Fruit fly (Drosophila melanogaster) whole organism, pupa: ENCODE measurements around the gene Esyt2.

Experiments
- CG10348 ChIP-seq: fragments of 200-800 bp; sonication (Bioruptor generic); IDR thresholded peaks from 2 replicates; pipeline ENCODE4 v1.3.6; 2022; ENCODE audit warnings: missing biosample characterization, missing genetic modification characterization
- CG12605 ChIP-seq: fragments of 200-800 bp; sonication (Bioruptor generic); IDR thresholded peaks from 2 replicates; pipeline ENCODE4 v1.3.6; 2022; ENCODE audit warnings: missing biosample characterization, missing genetic modification characterization
- CG13204 ChIP-seq: fragments of 200-800 bp; sonication (Bioruptor generic); optimal IDR thresholded peaks from 2 replicates; lab custom pipeline; 2018; ENCODE audit warnings: missing biosample characterization, mild to moderate bottlenecking, missing genetic modification characterization, moderate library complexity
- CG14655 ChIP-seq: fragments of 200-800 bp; sonication (Bioruptor generic); optimal IDR thresholded peaks from 3 replicates; lab custom pipeline; 2017; ENCODE audit warnings: mild to moderate bottlenecking, missing biosample characterization, missing genetic modification reagents, missing genetic modification characterization
- CG15710 ChIP-seq: fragments of 200-800 bp; sonication (Bioruptor generic); optimal IDR thresholded peaks from 2 replicates; lab custom pipeline; 2018; ENCODE audit warnings: missing biosample characterization, mild to moderate bottlenecking, missing genetic modification characterization, moderate library complexity
- CG17806 ChIP-seq: fragments of 200-800 bp; sonication (Bioruptor generic); optimal IDR thresholded peaks from 2 replicates; lab custom pipeline; 2018; ENCODE audit warnings: missing biosample characterization, mild to moderate bottlenecking, missing genetic modification characterization, moderate library complexity
- CG32121 ChIP-seq: fragments of 200-800 bp; sonication (Bioruptor generic); IDR thresholded peaks from 2 replicates; pipeline ENCODE4 v1.3.6; 2022; ENCODE audit warnings: missing biosample characterization, missing genetic modification characterization
- CG34367 ChIP-seq: fragments of 200-800 bp; sonication (Bioruptor generic); optimal IDR thresholded peaks from 2 replicates; lab custom pipeline; 2018; ENCODE audit warnings: missing biosample characterization, mild to moderate bottlenecking, missing genetic modification characterization
- CG4496 ChIP-seq: fragments of 200-800 bp; sonication (Bioruptor generic); IDR thresholded peaks from 3 replicates; pipeline ENCODE4 v1.3.6; 2022; ENCODE audit warnings: missing biosample characterization, missing genetic modification characterization
- CG8159 ChIP-seq: fragments of 200-800 bp; sonication (Bioruptor generic); optimal IDR thresholded peaks from 3 replicates; lab custom pipeline; 2018; ENCODE audit warnings: missing biosample characterization, mild to moderate bottlenecking, missing genetic modification characterization, moderate library complexity
- CG8301 ChIP-seq: fragments of 200-800 bp; sonication (Bioruptor generic); optimal IDR thresholded peaks from 2 replicates; lab custom pipeline; 2018; ENCODE audit warnings: missing biosample characterization, mild to moderate bottlenecking, missing genetic modification characterization
- CG9948 ChIP-seq: fragments of 200-800 bp; sonication (Bioruptor generic); optimal IDR thresholded peaks from 2 replicates; lab custom pipeline; 2018; ENCODE audit warnings: missing biosample characterization, mild to moderate bottlenecking, missing genetic modification characterization, moderate library complexity
- D1 ChIP-seq: fragments of 200-800 bp; sonication (Bioruptor generic); optimal IDR thresholded peaks from 2 replicates; lab custom pipeline; 2018; ENCODE audit warnings: missing biosample characterization, mild to moderate bottlenecking, missing genetic modification characterization, moderate library complexity
- EcR ChIP-seq: fragments of 200-800 bp; sonication (Bioruptor generic); optimal IDR thresholded peaks from 3 replicates; lab custom pipeline; 2019; ENCODE audit warnings: missing biosample characterization, missing genetic modification characterization, mild to moderate bottlenecking, moderate library complexity, missing genetic modification reagents
- Ets98B ChIP-seq: fragments of 200-800 bp; sonication (Bioruptor generic); IDR thresholded peaks from 2 replicates; pipeline ENCODE4 v1.3.6; 2022; ENCODE audit warnings: missing biosample characterization, missing genetic modification characterization
- Pif1A ChIP-seq: fragments of 200-800 bp; sonication (Bioruptor generic); optimal IDR thresholded peaks from 3 replicates; lab custom pipeline; 2016; ENCODE audit warnings: missing biosample characterization, missing genetic modification characterization
- Pif1B ChIP-seq: fragments of 200-800 bp; sonication (Bioruptor generic); optimal IDR thresholded peaks from 3 replicates; lab custom pipeline; 2016; ENCODE audit warnings: missing biosample characterization, missing genetic modification characterization
- Snoo ChIP-seq: fragments of 200-800 bp; sonication (Bioruptor generic); optimal IDR thresholded peaks from 3 replicates; lab custom pipeline; 2017; ENCODE audit warnings: missing biosample characterization, mild to moderate bottlenecking, missing genetic modification characterization, inconsistent platforms
- fd96Ca ChIP-seq: fragments of 200-800 bp; sonication (Bioruptor generic); IDR thresholded peaks from 3 replicates; pipeline ENCODE4 v1.3.6; 2022; ENCODE audit warnings: missing biosample characterization, missing genetic modification characterization
- gl ChIP-seq: fragments of 200-800 bp; sonication (Bioruptor generic); optimal IDR thresholded peaks from 2 replicates; lab custom pipeline; 2018; ENCODE audit warnings: missing biosample characterization, mild to moderate bottlenecking, missing genetic modification characterization
- rn ChIP-seq: fragments of 200-800 bp; sonication (Bioruptor generic); IDR thresholded peaks from 2 replicates; pipeline ENCODE4 v1.3.6; 2022; ENCODE audit warnings: missing biosample characterization, missing genetic modification characterization

Gene Esyt2

dm6 chr3R:24523578-24523977 lies 20.9 kb upstream of the Esyt2 start, which contains the start of gene CG13622:
CG13622 (minus strand) TSS chr3R:24523678.
- TF ChIP-seq CG8159 (tag; lab: Kevin White, UChicago) (no peak), CG34367 (no peak), CG14655 (no peak), Pif1B (GFP tag; lab: Kevin White, UChicago) (no peak), CG10348 (GFP tag; lab: Robert Waterston, UW) (no peak), CG9948 (tag; lab: Kevin White, UChicago) (no peak), rn (GFP tag; lab: Robert Waterston, UW) (no peak), gl (tag; lab: Kevin White, UChicago) (no peak), Snoo (no peak), CG12605 (GFP tag; lab: Robert Waterston, UW) (no peak), CG15710 (tag; lab: Kevin White, UChicago) (no peak), CG32121 (GFP tag; lab: Robert Waterston, UW) (no peak), CG17806 (tag; lab: Kevin White, UChicago) (no peak)

dm6 chr3R:24524426-24524974 lies 20.0 kb upstream of the Esyt2 start, which contains the start of gene Jhbp12:
Jhbp12 (plus strand) TSS chr3R:24524794.
- no peak for TF ChIP-seq gl (tag; lab: Kevin White, UChicago)
- no peak for TF ChIP-seq CG8159 (tag; lab: Kevin White, UChicago)
- TF ChIP-seq fd96Ca, result 0 out of 3 replicates have a peak, but pooled peaks have one; percentile 24
- TF ChIP-seq CG4496 (GFP tag; lab: Robert Waterston, UW), result no peak
- peak; percentile 76 for TF ChIP-seq EcR (GFP tag; lab: Kevin White, UChicago)
- no peak for TF ChIP-seq CG17806 (tag; lab: Kevin White, UChicago)
- TF ChIP-seq, all 21 proteins: peak for 2

dm6 chr3R:24525983-24526661 lies 18.4 kb upstream of the Esyt2 start:
- TF ChIP-seq CG15710 (tag; lab: Kevin White, UChicago) (no peak), CG14655 (no peak), CG17806 (tag; lab: Kevin White, UChicago) (no peak), EcR (GFP tag; lab: Kevin White, UChicago) (peak; percentile 46), CG34367 (no peak), rn (GFP tag; lab: Robert Waterston, UW) (peak; percentile 54; the same call in 1 of the 2 replicates), Ets98B (GFP tag; lab: Robert Waterston, UW) (peak; percentile 33; the same call in 1 of the 2 replicates), fd96Ca (peak; percentile 68; the same call in 1 of the 3 replicates), D1 (tag; lab: Kevin White, UChicago) (no peak), CG8301 (no peak), CG4496 (GFP tag; lab: Robert Waterston, UW) (peak; percentile 73)
- TF ChIP-seq, all 21 proteins: peak for 5

dm6 chr3R:24527845-24528244 lies 16.7 kb upstream of the Esyt2 start, which contains the start of gene CG6607:
CG6607 (plus strand) TSS chr3R:24528047.
- TF ChIP-seq CG34367 (no peak), Pif1A (GFP tag; lab: Kevin White, UChicago) (no peak), CG8159 (tag; lab: Kevin White, UChicago) (no peak), CG13204 (GFP tag; lab: Kevin White, UChicago) (no peak), Pif1B (GFP tag; lab: Kevin White, UChicago) (no peak), Ets98B (GFP tag; lab: Robert Waterston, UW) (no peak), rn (GFP tag; lab: Robert Waterston, UW) (no peak), D1 (tag; lab: Kevin White, UChicago) (no peak), CG17806 (tag; lab: Kevin White, UChicago) (no peak), Snoo (no peak), CG14655 (no peak), gl (tag; lab: Kevin White, UChicago) (no peak), CG32121 (GFP tag; lab: Robert Waterston, UW) (no peak), CG10348 (GFP tag; lab: Robert Waterston, UW) (no peak), CG4496 (GFP tag; lab: Robert Waterston, UW) (no peak), EcR (GFP tag; lab: Kevin White, UChicago) (no peak), CG15710 (tag; lab: Kevin White, UChicago) (no peak)

- TF ChIP-seq fd96Ca (no peak), Ets98B (GFP tag; lab: Robert Waterston, UW) (no peak), CG4496 (GFP tag; lab: Robert Waterston, UW) (no peak), CG9948 (tag; lab: Kevin White, UChicago) (no peak), Pif1A (GFP tag; lab: Kevin White, UChicago) (no peak), D1 (tag; lab: Kevin White, UChicago) (no peak), CG10348 (GFP tag; lab: Robert Waterston, UW) (no peak), CG17806 (tag; lab: Kevin White, UChicago) (no peak), CG13204 (GFP tag; lab: Kevin White, UChicago) (no peak), rn (GFP tag; lab: Robert Waterston, UW) (no peak), CG8301 (no peak), EcR (GFP tag; lab: Kevin White, UChicago) (no peak), CG14655 (no peak), CG15710 (tag; lab: Kevin White, UChicago) (no peak), CG32121 (GFP tag; lab: Robert Waterston, UW) (no peak), Snoo (no peak), Pif1B (GFP tag; lab: Kevin White, UChicago) (no peak), CG8159 (tag; lab: Kevin White, UChicago) (no peak)
Measured at dm6 chr3R:24530328-24530727, 14.2 kb upstream of the Esyt2 start, which contains the start of the genes CG13623 and ana1. CG13623 (minus strand) TSS chr3R:24530558. ana1 (plus strand) TSS chr3R:24530576.
